Fruit fly (Drosophila melanogaster): ENCODE results near the gene Atg8a.

Gene Atg8a

DNA sequence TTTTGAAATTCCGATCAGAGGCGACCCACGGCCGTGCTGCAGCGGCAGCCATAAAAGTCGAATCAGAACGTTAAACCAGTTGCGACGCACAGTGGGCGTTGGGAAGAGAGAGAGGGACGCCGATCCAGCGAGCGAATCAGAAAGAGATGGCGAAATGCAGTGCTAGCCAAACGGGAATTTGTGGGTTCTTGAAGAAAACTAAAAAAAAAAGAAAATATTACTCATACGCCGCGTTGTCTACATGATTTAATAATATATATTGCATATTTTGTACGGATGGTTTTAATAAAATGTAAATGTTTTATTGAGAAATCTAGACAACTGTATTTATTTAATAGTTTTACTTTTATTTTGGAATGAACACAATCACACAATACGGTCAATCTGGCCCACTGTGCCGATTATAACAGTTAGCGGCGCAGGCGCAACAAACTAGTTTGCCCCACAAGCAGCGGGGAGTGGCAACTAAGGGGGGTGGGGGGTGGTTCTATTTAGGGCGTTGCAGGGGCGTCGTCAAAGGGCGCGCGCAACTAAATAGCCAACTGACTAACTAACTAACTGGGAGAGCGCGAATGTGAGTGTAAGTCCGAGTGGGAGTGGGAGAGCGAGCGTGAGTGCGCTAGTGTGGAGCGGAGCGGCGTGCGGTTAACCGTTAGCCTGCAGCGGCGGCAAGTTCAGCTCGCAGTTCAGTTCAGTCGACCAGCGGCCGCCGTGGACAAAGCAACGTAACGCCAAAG lies 3.9 kb upstream of the Atg8a start, which contains the start of gene CG15211 (continued):
- TF ChIP-seq Hmr (GFP tag; optimal IDR thresholded peaks at IDR 0.05) (peak; percentile 61), Xrp1 (GFP tag; IDR thresholded peaks at IDR 0.05) (peak; percentile 72), schlank (tag; optimal IDR thresholded peaks at IDR 0.05) (no peak), jing (GFP tag; optimal IDR thresholded peaks at IDR 0.05) (no peak), Meics (GFP tag; optimal IDR thresholded peaks at IDR 0.05) (peak; percentile 70), CG9932 (GFP tag; IDR thresholded peaks at IDR 0.05) (peak; percentile 48), CG14860 (GFP tag; IDR thresholded peaks at IDR 0.05; ENCODE audit: partially characterized antibody) (no peak), CG3407 (GFP tag; optimal IDR thresholded peaks at IDR 0.05) (peak; percentile 64), CG11093 (GFP tag; IDR thresholded peaks at IDR 0.05) (peak; percentile 58; the same call in 1 of the 3 replicates), MTF-1 (GFP tag; optimal IDR thresholded peaks at IDR 0.05; ENCODE audit: borderline replicate concordance) (no peak), CG6689 (GFP tag; IDR thresholded peaks at IDR 0.05) (peak; percentile 77), stwl (tag; optimal IDR thresholded peaks at IDR 0.05) (no peak), CG10565 (GFP tag; optimal IDR thresholded peaks at IDR 0.05) (no peak), CG2120 (GFP tag; optimal IDR thresholded peaks at IDR 0.05) (peak; percentile 57), sqz (GFP tag; optimal IDR thresholded peaks at IDR 0.05) (peak; percentile 84), CG6813 (GFP tag; optimal IDR thresholded peaks at IDR 0.05) (no peak), Hr39 (optimal IDR thresholded peaks at IDR 0.05) (no peak), unpg (GFP tag; optimal IDR thresholded peaks at IDR 0.05) (peak; percentile 82), tgo (GFP tag; IDR thresholded peaks at IDR 0.05) (peak; percentile 54), Opbp (GFP tag; IDR thresholded peaks at IDR 0.05; ENCODE audit: partially characterized antibody) (0 out of 3 replicates have a peak, but pooled peaks have one; percentile 52), CG12104 (GFP tag; optimal IDR thresholded peaks at IDR 0.05) (peak; percentile 40), CoRest (tag; optimal IDR thresholded peaks at IDR 0.05) (peak; percentile 84), CG32532 (GFP tag; IDR thresholded peaks at IDR 0.05) (peak; percentile 21; the same call in 1 of the 2 replicates), CG13894 (tag; optimal IDR thresholded peaks at IDR 0.05) (no peak), br (optimal IDR thresholded peaks at IDR 0.05) (no peak), Xbp1 (GFP tag; optimal IDR thresholded peaks at IDR 0.05) (peak; percentile 73), vvl (GFP tag; IDR thresholded peaks at IDR 0.05) (peak; percentile 77), lab (GFP tag; optimal IDR thresholded peaks at IDR 0.05) (peak; percentile 76), ATbp (GFP tag; optimal IDR thresholded peaks at IDR 0.05) (peak; percentile 66), CG9609 (GFP tag; optimal IDR thresholded peaks at IDR 0.05) (peak; percentile 3), kah (GFP tag; optimal IDR thresholded peaks at IDR 0.05) (no peak), CG2116 (GFP tag; optimal IDR thresholded peaks at IDR 0.05) (peak; percentile 38), CG11696 (GFP tag; IDR thresholded peaks at IDR 0.05) (0 out of 2 replicates have a peak, but pooled peaks have one; percentile 17), Atf6 (GFP tag; IDR thresholded peaks at IDR 0.05) (peak; percentile 47; the same call in 1 of the 2 replicates), gem (tag; optimal IDR thresholded peaks at IDR 0.05) (peak; percentile 88), CG7786 (GFP tag; optimal IDR thresholded peaks at IDR 0.05) (peak; percentile 34), CG8924 (tag; optimal IDR thresholded peaks at IDR 0.05) (peak; percentile 81), CG3163 (GFP tag; optimal IDR thresholded peaks at IDR 0.05) (no peak), Mrtf (GFP tag; IDR thresholded peaks at IDR 0.05) (0 out of 3 replicates have a peak, but pooled peaks have one; percentile 30), Rx (GFP tag; IDR thresholded peaks at IDR 0.05) (peak; percentile 24; the same call in 1 of the 2 replicates), CG9727 (GFP tag; optimal IDR thresholded peaks at IDR 0.05) (peak; percentile 68), Bdp1 (GFP tag; optimal IDR thresholded peaks at IDR 0.05) (no peak), esg (GFP tag; conservative IDR thresholded peaks at IDR 0.05) (peak; percentile 37; the same call in 1 of the 2 replicates), cwo (GFP tag; optimal IDR thresholded peaks at IDR 0.05) (peak; percentile 49), CG6683 (GFP tag; optimal IDR thresholded peaks at IDR 0.05) (peak; percentile 52), pan (optimal IDR thresholded peaks at IDR 0.05) (no peak), pan (GFP tag; optimal IDR thresholded peaks at IDR 0.05 in 1 of 2, IDR thresholded peaks at IDR 0.05 in 1 of 2) (peak in 1 of 2 experiments; percentile 63), ems (GFP tag; optimal IDR thresholded peaks at IDR 0.05) (peak; percentile 16), C15 (GFP tag; IDR thresholded peaks at IDR 0.05) (no peak)
